Worm (Caenorhabditis elegans) whole organism, L3 larva: ENCODE results near the gene chil-27.

Experiments
- aly-2 ChIP-seq: fragments of 150-350 bp; optimal IDR thresholded peaks from 2 replicates; lab custom pipeline; 2014; ENCODE audit warnings: missing biosample characterization, missing genetic modification characterization
- ama-1 ChIP-seq: fragments of 150-350 bp; optimal IDR thresholded peaks from 2 replicates; lab custom pipeline; 2018
- ceh-28 ChIP-seq: fragments of 150-350 bp; optimal IDR thresholded peaks from 2 replicates; lab custom pipeline; 2014; ENCODE audit warnings: missing biosample characterization, missing genetic modification reagents, missing genetic modification characterization
- daf-12 ChIP-seq: fragments of 150-350 bp; optimal IDR thresholded peaks from 2 replicates; lab custom pipeline; 2014; ENCODE audit warnings: missing biosample characterization, missing genetic modification reagents, missing genetic modification characterization
- egl-27 ChIP-seq: sonication (generic microtip); optimal IDR thresholded peaks from 4 replicates; lab custom pipeline; 2017; ENCODE audit warnings: missing biosample characterization, missing genetic modification reagents, missing genetic modification characterization
- elt-1 ChIP-seq: fragments of 150-350 bp; optimal IDR thresholded peaks from 2 replicates; lab custom pipeline; 2014; ENCODE audit warnings: missing biosample characterization, missing genetic modification characterization
- elt-2 ChIP-seq: sonication (generic microtip); optimal IDR thresholded peaks from 2 replicates; lab custom pipeline; 2016; ENCODE audit warnings: missing genetic modification reagents, mild to moderate bottlenecking, missing genetic modification characterization, missing compliant biosample characterization
- elt-3 ChIP-seq, 3 experiments: fragments of 150-350 bp in 1 of 3; sonication (generic microtip) in 2 of 3; optimal IDR thresholded peaks; 2 replicates in 2 of 3; 4 replicates in 1 of 3; lab custom pipeline; 2014 to 2017; ENCODE audit warnings: missing biosample characterization in 3 of 3, missing genetic modification characterization in 3 of 3
- fkh-10 ChIP-seq: sonication (generic microtip); optimal IDR thresholded peaks from 2 replicates; lab custom pipeline; 2017; ENCODE audit warnings: missing biosample characterization, missing genetic modification reagents, missing genetic modification characterization
- fkh-2 ChIP-seq: fragments of 150-350 bp; optimal IDR thresholded peaks from 2 replicates; lab custom pipeline; 2014; ENCODE audit warnings: missing biosample characterization, missing genetic modification reagents, missing genetic modification characterization
- hmg-11 ChIP-seq: sonication (generic microtip); optimal IDR thresholded peaks from 2 replicates; lab custom pipeline; 2016; ENCODE audit warnings: missing genetic modification characterization, missing compliant biosample characterization
- jun-1 ChIP-seq: fragments of 150-350 bp; optimal IDR thresholded peaks from 2 replicates; lab custom pipeline; 2014; ENCODE audit warnings: missing biosample characterization, missing genetic modification reagents, missing genetic modification characterization
- lin-15B ChIP-seq: fragments of 150-350 bp; optimal IDR thresholded peaks from 2 replicates; lab custom pipeline; 2014; ENCODE audit warnings: missing biosample characterization, missing genetic modification characterization
- lin-39 ChIP-seq: fragments of 150-350 bp; optimal IDR thresholded peaks from 2 replicates; lab custom pipeline; 2018; ENCODE audit warnings: missing biosample characterization, missing genetic modification reagents, missing genetic modification characterization
- lsy-12 ChIP-seq: sonication (generic microtip); optimal IDR thresholded peaks from 2 replicates; lab custom pipeline; 2016; ENCODE audit warnings: mild to moderate bottlenecking, missing genetic modification characterization, missing compliant biosample characterization
- mdl-1 ChIP-seq: fragments of 150-350 bp; optimal IDR thresholded peaks from 2 replicates; lab custom pipeline; 2014; ENCODE audit warnings: missing biosample characterization, missing genetic modification characterization
- nfya-1 ChIP-seq: sonication (generic microtip); optimal IDR thresholded peaks from 2 replicates; lab custom pipeline; 2017; ENCODE audit warnings: missing genetic modification characterization, mild to moderate bottlenecking, missing compliant biosample characterization, antibody characterized with exemption, moderate library complexity; ENCODE audit not compliant: insufficient read depth
- nhr-12 ChIP-seq: fragments of 150-350 bp; optimal IDR thresholded peaks from 2 replicates; lab custom pipeline; 2014; ENCODE audit warnings: missing biosample characterization, missing genetic modification characterization
- nhr-23 ChIP-seq: fragments of 150-350 bp; optimal IDR thresholded peaks from 2 replicates; lab custom pipeline; 2014; ENCODE audit warnings: missing biosample characterization, missing genetic modification reagents, missing genetic modification characterization
- nhr-25 ChIP-seq: sonication (generic microtip); optimal IDR thresholded peaks from 2 replicates; lab custom pipeline; 2017; ENCODE audit warnings: missing biosample characterization, missing genetic modification characterization
- nhr-43 ChIP-seq: sonication (generic microtip); optimal IDR thresholded peaks from 2 replicates; lab custom pipeline; 2016; ENCODE audit warnings: mild to moderate bottlenecking, missing genetic modification characterization, missing compliant biosample characterization; ENCODE audit not compliant: poor library complexity, severe bottlenecking
- nhr-67 ChIP-seq: fragments of 150-350 bp; optimal IDR thresholded peaks from 2 replicates; lab custom pipeline; 2014; ENCODE audit warnings: missing biosample characterization, missing genetic modification characterization
- nhr-76 ChIP-seq: fragments of 150-350 bp; sonication (generic microtip); optimal IDR thresholded peaks from 5 replicates; lab custom pipeline; 2014; ENCODE audit warnings: missing biosample characterization, missing genetic modification characterization
- pha-4 ChIP-seq: fragments of 150-350 bp; optimal IDR thresholded peaks from 2 replicates; lab custom pipeline; 2014; ENCODE audit warnings: missing biosample characterization, missing genetic modification reagents, missing genetic modification characterization
- pqm-1 ChIP-seq: fragments of 150-350 bp; optimal IDR thresholded peaks from 2 replicates; lab custom pipeline; 2017; ENCODE audit warnings: missing biosample characterization, missing genetic modification characterization, inconsistent platforms
- sea-2 ChIP-seq: fragments of 150-350 bp; sonication (generic microtip); optimal IDR thresholded peaks from 4 replicates; lab custom pipeline; 2014; ENCODE audit warnings: missing biosample characterization, missing genetic modification reagents, missing genetic modification characterization
- skn-1 ChIP-seq: fragments of 150-350 bp; optimal IDR thresholded peaks from 2 replicates; lab custom pipeline; 2014; ENCODE audit warnings: missing biosample characterization, missing genetic modification characterization
- tbx-2 ChIP-seq: sonication (generic microtip); optimal IDR thresholded peaks from 2 replicates; lab custom pipeline; 2016; ENCODE audit warnings: mild to moderate bottlenecking, missing genetic modification characterization, missing compliant biosample characterization

The chil-27 gene

DNA sequence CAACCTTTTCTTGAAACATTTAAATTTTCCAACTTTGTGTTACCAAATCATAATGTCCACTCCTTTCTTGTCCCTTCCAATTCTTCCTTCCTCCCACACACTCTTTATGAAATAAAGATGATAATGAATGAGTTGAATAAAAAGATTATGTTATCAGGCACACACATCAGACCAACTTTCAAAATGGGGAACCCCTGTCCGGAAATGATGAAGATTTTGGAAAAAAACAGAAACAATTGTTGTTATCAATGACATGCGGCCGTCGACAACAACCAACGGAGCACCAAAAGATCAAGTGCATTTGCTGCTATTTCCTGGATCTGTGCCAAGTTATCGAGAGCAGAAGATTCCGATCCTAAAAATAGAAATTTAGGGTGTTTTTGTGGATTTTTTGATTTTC is 5.7 kb downstream of the chil-27 start:
- peak; percentile 72 for TF ChIP-seq elt-2 (tag; lab: Kevin White, UChicago)
- no peak for TF ChIP-seq aly-2 (tag; lab: Kevin White, UChicago)
- no peak for TF ChIP-seq pha-4 (tag; lab: Kevin White, UChicago)
- TF ChIP-seq elt-1 (tag; lab: Kevin White, UChicago), result no peak
- no peak for TF ChIP-seq nhr-12
- peak; percentile 71 for TF ChIP-seq pqm-1 (tag; lab: Kevin White, UChicago)
- no peak for TF ChIP-seq egl-27
- TF ChIP-seq elt-3 (tag; optimal IDR thresholded peaks at IDR 0.05; lab: Kevin White, UChicago), result no peak
- TF ChIP-seq nhr-76 (tag; lab: Kevin White, UChicago), result no peak
- peak; percentile 22 for TF ChIP-seq jun-1

DNA sequence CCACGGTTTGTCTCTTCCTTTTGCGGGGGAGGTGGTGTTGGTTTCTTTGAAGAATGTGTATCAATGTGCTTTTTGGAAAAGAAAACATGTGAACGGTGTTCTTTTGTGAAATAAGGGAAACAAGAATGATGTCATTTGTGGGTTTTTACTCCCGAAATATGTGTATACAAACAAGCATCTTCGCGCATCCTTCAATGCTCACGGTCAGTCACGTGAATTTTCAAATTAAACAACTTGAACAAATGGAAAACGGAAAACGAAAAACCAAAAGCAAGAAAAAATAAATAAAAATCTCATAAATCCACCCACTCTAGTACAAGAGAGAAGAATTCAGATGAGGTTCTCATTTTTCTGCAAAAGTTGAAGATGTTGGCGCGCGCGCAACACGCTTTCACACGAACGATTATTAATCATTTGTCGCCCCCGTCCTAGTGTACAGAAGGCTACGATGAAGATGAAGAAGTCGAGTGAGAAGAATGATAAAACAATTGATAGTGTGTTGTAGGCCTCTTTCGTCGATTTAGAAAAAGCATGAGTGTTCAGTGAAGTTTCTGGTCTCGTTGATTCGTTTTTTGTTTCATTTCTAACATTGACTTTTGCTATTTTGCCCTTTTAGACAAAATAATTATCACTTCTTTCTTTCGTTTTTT is 7.5 kb downstream of the chil-27 start:
- TF ChIP-seq nhr-23 (tag; lab: Kevin White, UChicago) (no peak), pha-4 (tag; lab: Kevin White, UChicago) (peak; percentile 91)

DNA sequence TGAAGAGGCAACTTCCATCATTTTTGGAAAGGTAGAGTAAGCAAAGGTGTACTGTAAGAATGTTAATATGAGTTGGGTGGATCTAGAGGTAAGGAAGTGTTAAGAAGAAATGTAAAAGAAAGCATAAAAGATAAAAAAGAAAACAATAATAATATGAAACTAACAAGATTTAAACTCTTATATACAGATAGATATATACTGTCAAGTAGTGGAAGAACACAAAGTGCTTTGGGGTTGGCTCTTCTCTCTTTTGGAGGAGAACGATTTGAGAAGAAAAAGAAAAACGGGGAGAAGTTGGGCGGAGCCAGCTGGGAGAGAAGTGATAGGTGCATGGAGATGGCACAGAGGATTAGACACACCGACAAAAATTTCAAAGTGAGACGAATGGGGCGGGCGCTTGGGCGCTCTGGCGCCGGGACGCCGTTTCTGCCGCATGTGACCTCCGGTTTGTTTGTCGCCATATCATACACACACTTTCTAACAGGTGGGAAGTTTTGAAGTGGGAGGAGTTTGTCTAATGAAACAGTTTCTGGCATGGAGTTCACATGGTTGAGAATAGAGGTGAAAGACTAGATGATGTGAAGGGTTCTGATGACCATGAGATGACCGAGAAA is 9.8 kb downstream of the chil-27 start, which contains the start of gene T19H5.4:
TSS of gene T19H5.4 (minus strand) at position 51 of the 614 bp plus-strand sequence.
- TF ChIP-seq ceh-28 (tag; lab: Kevin White, UChicago) (no peak), pqm-1 (tag; lab: Kevin White, UChicago) (peak; percentile 34), jun-1 (peak; percentile 31), skn-1 (tag; lab: Kevin White, UChicago) (no peak), nhr-23 (tag; lab: Kevin White, UChicago) (no peak), nfya-1 (tag; lab: Kevin White, UChicago) (peak; percentile 78), fkh-10 (GFP tag; lab: Kevin White, UChicago) (no peak), nhr-25 (peak; percentile 11), tbx-2 (tag; lab: Kevin White, UChicago) (peak; percentile 4), pha-4 (tag; lab: Kevin White, UChicago) (peak; percentile 64), lin-15B (no peak), daf-12 (tag; lab: Kevin White, UChicago) (no peak), ama-1 (peak; percentile 16), fkh-2 (tag; lab: Kevin White, UChicago) (no peak), elt-3 (tag; optimal IDR thresholded peaks at IDR 0.05; lab: Kevin White, UChicago) (peak in 1 of 3 experiments; percentile 39), elt-2 (tag; lab: Kevin White, UChicago) (peak; percentile 82), lsy-12 (peak; percentile 14), nhr-43 (tag; lab: Kevin White, UChicago) (peak; percentile 59)

DNA sequence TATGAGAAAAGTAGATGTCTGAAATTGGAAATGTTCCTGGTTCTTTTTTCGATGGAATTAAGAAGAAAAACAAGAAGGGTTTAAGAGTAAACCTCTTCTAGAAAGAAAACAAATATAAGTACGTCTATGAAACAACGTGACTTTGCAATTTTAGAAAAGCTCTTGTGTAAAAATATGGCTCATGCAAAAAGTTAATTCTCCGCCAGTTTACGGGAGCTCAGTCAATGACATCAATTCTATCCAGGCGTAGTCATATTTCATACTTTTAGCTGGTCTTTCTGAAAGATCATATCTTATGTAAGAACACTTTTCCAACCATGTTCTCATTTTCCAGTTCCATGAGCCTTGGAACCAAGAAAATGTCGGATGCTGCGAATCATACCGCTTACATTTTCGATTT is 12.3 kb downstream of the chil-27 start:
- no peak for TF ChIP-seq fkh-10 (GFP tag; lab: Kevin White, UChicago)

DNA sequence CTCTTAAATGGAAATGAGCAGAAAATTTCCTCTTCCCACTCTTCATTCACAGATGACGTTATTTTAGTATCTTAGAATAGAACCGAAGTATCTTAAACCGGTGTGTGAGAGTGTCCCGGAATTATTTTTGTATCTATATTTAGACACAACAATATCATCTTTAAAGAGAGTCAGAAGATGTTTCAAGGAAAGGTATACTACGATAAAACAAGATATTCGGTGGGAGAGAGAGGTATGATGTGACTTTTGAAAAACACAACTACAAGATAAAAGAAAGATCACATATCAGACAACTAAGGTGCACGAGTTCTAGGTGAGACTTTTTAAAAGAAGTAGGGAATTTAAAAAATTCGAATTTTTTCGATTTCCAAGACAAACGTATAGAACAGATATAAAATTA is 12.9 kb downstream of the chil-27 start:
- TF ChIP-seq nhr-12, result no peak
- no peak for TF ChIP-seq hmg-11
- peak; percentile 33 for TF ChIP-seq nhr-43 (tag; lab: Kevin White, UChicago)
- TF ChIP-seq nhr-25, result no peak
- TF ChIP-seq, all 47 proteins: peak for 1

DNA sequence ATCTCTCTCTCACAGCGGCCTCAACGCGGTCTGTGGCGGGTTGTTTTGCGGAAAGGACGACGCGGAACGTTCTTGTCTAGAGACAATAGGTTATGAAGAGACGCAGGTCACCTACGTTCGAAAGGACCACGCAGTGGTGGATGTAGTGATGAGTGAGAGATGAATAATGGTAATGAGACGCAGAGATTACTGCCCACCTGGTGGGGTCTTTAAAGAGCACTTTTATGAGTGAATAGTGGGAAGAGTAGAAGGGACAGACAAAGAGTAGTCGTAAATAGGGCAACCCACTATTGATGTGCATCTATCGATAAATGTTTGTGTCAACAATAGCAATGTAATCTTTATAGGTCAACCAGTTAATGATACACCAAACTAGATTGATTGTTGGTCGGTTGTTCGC is 13.4 kb downstream of the chil-27 start:
- TF ChIP-seq skn-1 (tag; lab: Kevin White, UChicago), result no peak
- TF ChIP-seq pha-4 (tag; lab: Kevin White, UChicago), result peak; percentile 40
- TF ChIP-seq mdl-1, result no peak
- no peak for TF ChIP-seq lsy-12
- TF ChIP-seq sea-2 (GFP tag; lab: Kevin White, UChicago), result no peak
- peak; percentile 8 for TF ChIP-seq lin-39 (tag; lab: Kevin White, UChicago)
- no peak for TF ChIP-seq nhr-67 (tag; lab: Kevin White, UChicago)
- peak; percentile 19 for TF ChIP-seq hmg-11
